Worm (Caenorhabditis elegans) whole organism, L4 larva: ENCODE results near the gene end-1.

ENCODE experiments used
- F10B5.3 ChIP-seq: sonication (generic microtip); optimal IDR thresholded peaks from 2 replicates; lab custom pipeline; 2016; ENCODE audit warnings: mild to moderate bottlenecking, missing genetic modification characterization, missing compliant biosample characterization
- ceh-28 ChIP-seq: fragments of 150-350 bp; optimal IDR thresholded peaks from 2 replicates; lab custom pipeline; 2014; ENCODE audit warnings: missing biosample characterization, missing genetic modification reagents, missing genetic modification characterization
- fos-1 ChIP-seq: fragments of 150-350 bp; optimal IDR thresholded peaks from 2 replicates; lab custom pipeline; 2014; ENCODE audit warnings: missing biosample characterization, missing genetic modification characterization
- hmg-1.1 ChIP-seq: fragments of 200-800 bp; sonication (Bioruptor generic); IDR thresholded peaks from 2 replicates; pipeline ENCODE4 v1.3.6; 2022; ENCODE audit warnings: missing genetic modification reagents, missing genetic modification characterization, missing compliant biosample characterization
- lin-13 ChIP-seq: fragments of 150-350 bp; optimal IDR thresholded peaks from 2 replicates; lab custom pipeline; 2014; ENCODE audit warnings: missing biosample characterization, missing genetic modification reagents, missing genetic modification characterization
- mep-1 ChIP-seq: fragments of 150-350 bp; sonication (generic microtip); optimal IDR thresholded peaks from 3 replicates; lab custom pipeline; 2014; ENCODE audit warnings: missing biosample characterization, missing genetic modification characterization
- nhr-11 ChIP-seq: fragments of 150-350 bp; optimal IDR thresholded peaks from 2 replicates; lab custom pipeline; 2014; ENCODE audit warnings: missing biosample characterization, missing genetic modification characterization
- skn-1 ChIP-seq: fragments of 150-350 bp; optimal IDR thresholded peaks from 2 replicates; lab custom pipeline; 2014; ENCODE audit warnings: missing biosample characterization, missing genetic modification characterization
- zag-1 ChIP-seq: fragments of 150-350 bp; optimal IDR thresholded peaks from 2 replicates; lab custom pipeline; 2014; ENCODE audit warnings: missing biosample characterization, missing genetic modification characterization

DNA sequence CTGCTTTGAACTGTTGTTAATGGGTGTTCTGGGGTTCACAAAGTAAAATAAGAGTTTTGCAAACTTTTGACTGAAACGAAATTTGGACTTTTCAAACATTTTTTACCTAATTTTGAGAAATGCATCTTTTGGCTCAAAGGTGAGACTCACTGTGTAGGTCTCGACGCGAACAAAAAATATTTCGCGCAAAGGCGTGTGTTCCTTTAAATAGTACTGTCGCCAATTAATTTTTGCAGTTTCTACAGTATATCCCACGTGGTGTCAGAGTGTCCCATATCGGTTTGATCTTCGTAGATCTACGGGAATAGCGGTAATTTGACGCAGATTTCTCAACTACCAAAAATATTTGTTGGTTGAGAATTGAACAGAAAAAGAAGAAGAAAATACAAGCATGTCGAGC is 28.7 kb downstream of the end-1 start:
- TF ChIP-seq hmg-1.1 (GFP tag; lab: Robert Waterston, UW) (no peak), nhr-11 (no peak), F10B5.3 (tag; lab: Kevin White, UChicago) (no peak), mep-1 (tag; lab: Kevin White, UChicago) (no peak), skn-1 (tag; lab: Kevin White, UChicago) (no peak), zag-1 (tag; lab: Kevin White, UChicago) (no peak), ceh-28 (tag; lab: Kevin White, UChicago) (no peak), fos-1 (tag; lab: Kevin White, UChicago) (no peak), lin-13 (GFP tag; lab: Kevin White, UChicago) (no peak)
